Fruit fly (Drosophila melanogaster): Measurements from ENCODE around the gene rost.

DNA sequence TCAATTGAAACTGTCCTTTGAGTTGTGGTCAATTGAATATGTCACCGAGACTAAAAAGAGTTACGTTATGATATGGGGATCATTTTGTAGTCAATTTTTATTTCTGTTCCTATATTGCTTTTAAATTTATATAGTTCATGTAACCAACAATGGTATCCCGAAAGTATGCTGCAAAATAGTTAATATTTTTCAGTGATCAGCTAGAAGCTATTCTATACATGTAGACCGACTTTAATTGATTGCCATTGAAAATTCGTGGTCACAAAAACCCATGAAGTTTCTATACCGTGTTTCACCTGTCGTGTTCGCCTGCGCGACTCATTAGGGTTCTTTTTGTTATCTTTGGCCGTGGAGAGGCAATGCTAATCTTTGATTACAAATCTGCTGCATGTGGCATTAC lies 14.8 kb downstream of the rost start:
- TF ChIP-seq Sox102F (GFP tag; optimal IDR thresholded peaks at IDR 0.05) (no peak), fd85E (GFP tag; optimal IDR thresholded peaks at IDR 0.05) (no peak), CG4318 (GFP tag; optimal IDR thresholded peaks at IDR 0.05) (no peak), Blimp-1 (GFP tag; optimal IDR thresholded peaks at IDR 0.05) (no peak), achi (GFP tag; optimal IDR thresholded peaks at IDR 0.05) (no peak), Hr4 (GFP tag; optimal IDR thresholded peaks at IDR 0.05) (no peak), CG6854 (GFP tag; optimal IDR thresholded peaks at IDR 0.05) (no peak), Hr38 (GFP tag; optimal IDR thresholded peaks at IDR 0.05) (no peak), CG10669 (GFP tag; optimal IDR thresholded peaks at IDR 0.05) (no peak)

All from whole organism, prepupa.